Fruit fly (Drosophila melanogaster) whole organism, embryonic: ENCODE measurements around the gene mus302.

Experiments
- Adf1 ChIP-seq: fragments of 200-800 bp; sonication (Bioruptor generic); IDR thresholded peaks from 2 replicates; pipeline ENCODE4 v1.3.6; 2022; ENCODE audit warnings: missing biosample characterization, missing genetic modification characterization
- Atf-2 ChIP-seq: fragments of 200-800 bp; sonication (Bioruptor generic); optimal IDR thresholded peaks from 2 replicates; lab custom pipeline; 2016; ENCODE audit warnings: missing biosample characterization, missing genetic modification characterization
- Bgb ChIP-seq: fragments of 200-800 bp; sonication (Bioruptor generic); IDR thresholded peaks from 2 replicates; pipeline ENCODE4 v1.3.6; 2022; ENCODE audit warnings: missing biosample characterization, missing genetic modification characterization; ENCODE audit not compliant: partially characterized antibody
- Bteb2 ChIP-seq: fragments of 200-800 bp; sonication (Bioruptor generic); optimal IDR thresholded peaks from 2 replicates; lab custom pipeline; 2016; ENCODE audit warnings: missing biosample characterization, missing genetic modification characterization
- CG10209 ChIP-seq: fragments of 200-800 bp; sonication (Bioruptor generic); optimal IDR thresholded peaks from 3 replicates; lab custom pipeline; 2017; ENCODE audit warnings: missing biosample characterization, mild to moderate bottlenecking, missing genetic modification characterization, missing genetic modification reagents
- CG10267 ChIP-seq: fragments of 200-800 bp; sonication (Bioruptor generic); optimal IDR thresholded peaks from 2 replicates; lab custom pipeline; 2018; ENCODE audit warnings: missing biosample characterization, mild to moderate bottlenecking, missing genetic modification characterization, moderate library complexity
- CG10654 ChIP-seq: fragments of 200-800 bp; sonication (Bioruptor generic); optimal IDR thresholded peaks from 2 replicates; lab custom pipeline; 2016; ENCODE audit warnings: missing biosample characterization, missing genetic modification characterization
- CG12071 ChIP-seq: fragments of 200-800 bp; sonication (Bioruptor generic); optimal IDR thresholded peaks from 3 replicates; lab custom pipeline; 2018; ENCODE audit warnings: missing biosample characterization, mild to moderate bottlenecking, missing genetic modification characterization
- CG12219 ChIP-seq: fragments of 200-800 bp; sonication (Bioruptor generic); optimal IDR thresholded peaks from 3 replicates; lab custom pipeline; 2018; ENCODE audit warnings: missing biosample characterization, mild to moderate bottlenecking, missing genetic modification characterization
- CG13296 ChIP-seq: fragments of 200-800 bp; sonication (Bioruptor generic); optimal IDR thresholded peaks from 3 replicates; lab custom pipeline; 2018; ENCODE audit warnings: missing biosample characterization, mild to moderate bottlenecking, missing genetic modification characterization
- CG13775 ChIP-seq: fragments of 200-800 bp; sonication (Bioruptor generic); optimal IDR thresholded peaks from 3 replicates; lab custom pipeline; 2017; ENCODE audit warnings: missing biosample characterization, mild to moderate bottlenecking, missing genetic modification characterization
- CG14014 ChIP-seq: fragments of 200-800 bp; sonication (Bioruptor generic); IDR thresholded peaks from 2 replicates; pipeline ENCODE4 v1.3.6; 2022; ENCODE audit warnings: missing biosample characterization, missing genetic modification characterization
- CG15514 ChIP-seq: fragments of 200-800 bp; sonication (Bioruptor generic); optimal IDR thresholded peaks from 3 replicates; lab custom pipeline; 2017; ENCODE audit warnings: missing biosample characterization, missing genetic modification characterization, mild to moderate bottlenecking, moderate library complexity, missing genetic modification reagents
- CG15696 ChIP-seq: fragments of 200-800 bp; sonication (Bioruptor generic); optimal IDR thresholded peaks from 2 replicates; lab custom pipeline; 2019; ENCODE audit warnings: missing biosample characterization, mild to moderate bottlenecking, missing genetic modification characterization, moderate library complexity
- CG16815 ChIP-seq: fragments of 200-800 bp; sonication (Bioruptor generic); optimal IDR thresholded peaks from 3 replicates; lab custom pipeline; 2017; ENCODE audit warnings: missing biosample characterization, mild to moderate bottlenecking, missing genetic modification characterization
- CG17568 ChIP-seq: fragments of 200-800 bp; sonication (Bioruptor generic); optimal IDR thresholded peaks from 2 replicates; lab custom pipeline; 2018; ENCODE audit warnings: missing biosample characterization, mild to moderate bottlenecking, missing genetic modification characterization, moderate library complexity
- CG3065 ChIP-seq: fragments of 200-800 bp; sonication (Bioruptor generic); optimal IDR thresholded peaks from 2 replicates; lab custom pipeline; 2016; ENCODE audit warnings: missing biosample characterization, missing genetic modification characterization
- CG31388 ChIP-seq: fragments of 200-800 bp; sonication (Bioruptor generic); optimal IDR thresholded peaks from 2 replicates; lab custom pipeline; 2016; ENCODE audit warnings: missing biosample characterization, missing genetic modification characterization
- CG34376 ChIP-seq: fragments of 200-800 bp; sonication (Bioruptor generic); optimal IDR thresholded peaks from 2 replicates; lab custom pipeline; 2018; ENCODE audit warnings: missing biosample characterization, mild to moderate bottlenecking, missing genetic modification characterization
- CG9437 ChIP-seq: fragments of 200-800 bp; sonication (Bioruptor generic); optimal IDR thresholded peaks from 2 replicates; lab custom pipeline; 2018; ENCODE audit warnings: missing biosample characterization, mild to moderate bottlenecking, missing genetic modification characterization
- CG9797 ChIP-seq: fragments of 200-800 bp; sonication (Bioruptor generic); optimal IDR thresholded peaks from 3 replicates; lab custom pipeline; 2018; ENCODE audit warnings: missing biosample characterization, mild to moderate bottlenecking, missing genetic modification characterization
- Ets65A ChIP-seq: fragments of 200-800 bp; sonication (Bioruptor generic); peaks from one replicate; lab custom pipeline; 2016; ENCODE audit warnings: missing biosample characterization, missing genetic modification characterization
- Fer1 ChIP-seq: fragments of 200-800 bp; sonication (Bioruptor generic); optimal IDR thresholded peaks from 2 replicates; lab custom pipeline; 2017; ENCODE audit warnings: missing biosample characterization, mild to moderate bottlenecking, missing genetic modification characterization
- HLH3B ChIP-seq: fragments of 200-800 bp; sonication (Bioruptor generic); IDR thresholded peaks from 2 replicates; pipeline ENCODE4 v1.3.6; 2022; ENCODE audit warnings: missing biosample characterization, missing genetic modification characterization
- Lim3 ChIP-seq: fragments of 200-800 bp; sonication (Bioruptor generic); IDR thresholded peaks from 2 replicates; pipeline ENCODE4 v1.3.6; 2022; ENCODE audit warnings: missing biosample characterization, missing genetic modification characterization
- Mes4 ChIP-seq: fragments of 200-800 bp; sonication (Bioruptor generic); optimal IDR thresholded peaks from 2 replicates; lab custom pipeline; 2016; ENCODE audit warnings: missing biosample characterization, missing genetic modification characterization
- Tbp ChIP-seq: fragments of >200 bp; optimal IDR thresholded peaks from 2 replicates; lab custom pipeline; 2018; ENCODE audit warnings: missing biosample characterization, missing genetic modification characterization
- Vsx1 ChIP-seq: fragments of 200-800 bp; sonication (Bioruptor generic); optimal IDR thresholded peaks from 2 replicates; lab custom pipeline; 2017; ENCODE audit warnings: missing biosample characterization, mild to moderate bottlenecking, missing genetic modification characterization, missing genetic modification reagents
- Xrp1 ChIP-seq: fragments of 200-800 bp; sonication (Bioruptor generic); IDR thresholded peaks from 2 replicates; pipeline ENCODE4 v1.3.6; 2022; ENCODE audit warnings: missing biosample characterization, missing genetic modification characterization
- aop ChIP-seq: fragments of 200-800 bp; sonication (Bioruptor generic); IDR thresholded peaks from 2 replicates; pipeline ENCODE4 v1.3.6; 2022; ENCODE audit warnings: missing biosample characterization, missing genetic modification characterization
- ara ChIP-seq: fragments of 200-800 bp; sonication (Bioruptor generic); IDR thresholded peaks from 2 replicates; pipeline ENCODE4 v1.3.6; 2022; ENCODE audit warnings: missing biosample characterization, missing genetic modification characterization
- ato ChIP-seq: fragments of 200-800 bp; sonication (Bioruptor generic); IDR thresholded peaks from 2 replicates; pipeline ENCODE4 v1.3.6; 2022; ENCODE audit warnings: missing biosample characterization, missing genetic modification characterization; ENCODE audit not compliant: partially characterized antibody
- bsh ChIP-seq, 2 experiments: fragments of 200-800 bp; sonication (Bioruptor generic); optimal IDR thresholded peaks; 2 replicates each; lab custom pipeline; 2017 to 2018; ENCODE audit warnings: mild to moderate bottlenecking in 2 of 2, missing biosample characterization in 2 of 2, missing genetic modification characterization in 2 of 2, moderate library complexity in 1 of 2
- chm ChIP-seq: fragments of 200-800 bp; sonication (Bioruptor generic); IDR thresholded peaks from 2 replicates; pipeline ENCODE4 v1.3.6; 2022; ENCODE audit warnings: missing biosample characterization, missing genetic modification characterization
- crc ChIP-seq: fragments of 200-800 bp; sonication (Bioruptor generic); optimal IDR thresholded peaks from 2 replicates; lab custom pipeline; 2016; ENCODE audit warnings: missing biosample characterization, missing genetic modification characterization
- danr ChIP-seq: fragments of 200-800 bp; sonication (Bioruptor generic); IDR thresholded peaks from 2 replicates; pipeline ENCODE4 v1.3.6; 2022; ENCODE audit warnings: missing biosample characterization, missing genetic modification characterization
- dpn ChIP-seq, 2 experiments: fragments of 200-800 bp; sonication (Bioruptor generic); optimal IDR thresholded peaks; 3 replicates each; lab custom pipeline; 2016; ENCODE audit warnings: missing biosample characterization in 2 of 2, missing genetic modification characterization in 2 of 2
- esg ChIP-seq: fragments of 200-800 bp; sonication (Bioruptor generic); conservative IDR thresholded peaks from 2 replicates; pipeline ENCODE4 v1.3.6; 2022; ENCODE audit warnings: missing biosample characterization, missing genetic modification characterization
- ewg ChIP-seq: fragments of 200-800 bp; sonication (Bioruptor generic); optimal IDR thresholded peaks from 3 replicates; lab custom pipeline; 2017; ENCODE audit warnings: mild to moderate bottlenecking, missing biosample characterization, missing genetic modification reagents, missing genetic modification characterization
- grau ChIP-seq: fragments of 200-800 bp; optimal IDR thresholded peaks from 3 replicates; lab custom pipeline; 2019; ENCODE audit warnings: missing biosample characterization, mild to moderate bottlenecking, missing genetic modification characterization, moderate library complexity
- grn ChIP-seq: fragments of 200-800 bp; sonication (Bioruptor generic); optimal IDR thresholded peaks from 3 replicates; lab custom pipeline; 2017; ENCODE audit warnings: missing biosample characterization, missing genetic modification characterization
- ham ChIP-seq: fragments of 200-800 bp; sonication (Bioruptor generic); IDR thresholded peaks from 2 replicates; pipeline ENCODE4 v1.3.6; 2022; ENCODE audit warnings: missing biosample characterization, missing genetic modification characterization
- lilli ChIP-seq: fragments of 200-800 bp; sonication (Bioruptor generic); optimal IDR thresholded peaks from 3 replicates; lab custom pipeline; 2016; ENCODE audit warnings: missing biosample characterization, missing genetic modification characterization
- mld ChIP-seq: fragments of 200-800 bp; sonication (Bioruptor generic); IDR thresholded peaks from 3 replicates; pipeline ENCODE4 v1.3.6; 2022; ENCODE audit warnings: missing biosample characterization, missing genetic modification characterization; ENCODE audit not compliant: partially characterized antibody
- nau ChIP-seq: fragments of 200-800 bp; sonication (Bioruptor generic); optimal IDR thresholded peaks from 3 replicates; lab custom pipeline; 2017; ENCODE audit warnings: missing biosample characterization, mild to moderate bottlenecking, missing genetic modification characterization, missing genetic modification reagents
- nom ChIP-seq: fragments of 200-800 bp; sonication (Bioruptor generic); optimal IDR thresholded peaks from 2 replicates; lab custom pipeline; 2017; ENCODE audit warnings: missing biosample characterization, missing genetic modification characterization, mild to moderate bottlenecking, moderate library complexity, missing genetic modification reagents
- row ChIP-seq: fragments of 200-800 bp; sonication (Bioruptor generic); IDR thresholded peaks from 3 replicates; pipeline ENCODE4 v1.3.6; 2022; ENCODE audit warnings: missing biosample characterization, missing genetic modification characterization
- unpg ChIP-seq: fragments of 200-800 bp; sonication (Bioruptor generic); optimal IDR thresholded peaks from 3 replicates; lab custom pipeline; 2018; ENCODE audit warnings: missing biosample characterization, mild to moderate bottlenecking, missing genetic modification characterization, moderate library complexity

The mus302 gene

dm6 chr3L:16765647-16766628, 13.6 kb downstream of the mus302 start, which contains the start of gene Nrt (continued):
- TF ChIP-seq CG15696 (tag; lab: Kevin White, UChicago): peak; percentile 54
- TF ChIP-seq Atf-2 (GFP tag; lab: Kevin White, UChicago): no peak
- TF ChIP-seq nau (GFP tag; lab: Kevin White, UChicago): peak; percentile 37
- TF ChIP-seq nom (GFP tag; lab: Kevin White, UChicago): peak; percentile 90
- TF ChIP-seq ewg (GFP tag; lab: Kevin White, UChicago): no peak
- TF ChIP-seq Ets65A (GFP tag; lab: Kevin White, UChicago): peak; percentile 39
- TF ChIP-seq Bteb2 (GFP tag; lab: Kevin White, UChicago): no peak
- TF ChIP-seq Lim3 (GFP tag; lab: Robert Waterston, UW): no peak
- TF ChIP-seq chm (GFP tag; lab: Robert Waterston, UW): peak; percentile 92
- no peak for TF ChIP-seq aop
- peak; percentile 53; the same call in 1 of the 2 replicates for TF ChIP-seq CG14014 (GFP tag; lab: Robert Waterston, UW)
- TF ChIP-seq CG13296 (GFP tag; lab: Kevin White, UChicago): peak; percentile 71
- TF ChIP-seq Vsx1 (GFP tag; lab: Kevin White, UChicago): peak; percentile 56
- TF ChIP-seq CG15514 (GFP tag; lab: Kevin White, UChicago): peak; percentile 7
- peak; percentile 87 for TF ChIP-seq row (GFP tag; lab: Robert Waterston, UW)
- peak; percentile 81 for TF ChIP-seq unpg (GFP tag; lab: Kevin White, UChicago)
- no peak for TF ChIP-seq grn (GFP tag; lab: Kevin White, UChicago)
- 0 out of 2 replicates have a peak, but pooled peaks have one; percentile 11 for TF ChIP-seq esg (GFP tag; lab: Robert Waterston, UW)
- peak; percentile 77 for TF ChIP-seq grau (tag; lab: Kevin White, UChicago)
- peak; percentile 16 for TF ChIP-seq CG12219
- TF ChIP-seq CG31388 (GFP tag; lab: Kevin White, UChicago): no peak
- peak; percentile 48 to 76 for TF ChIP-seq bsh (GFP tag; optimal IDR thresholded peaks at IDR 0.05; lab: Kevin White, UChicago)
- TF ChIP-seq ato (GFP tag; lab: Robert Waterston, UW): peak; percentile 43; the same call in 1 of the 2 replicates
- no peak for TF ChIP-seq Tbp (GFP tag; lab: Kevin White, UChicago)
- TF ChIP-seq Mes4 (GFP tag; lab: Kevin White, UChicago): no peak
- peak; percentile 60; the same call in 1 of the 2 replicates for TF ChIP-seq HLH3B (GFP tag; lab: Robert Waterston, UW)
- no peak for TF ChIP-seq CG9437 (GFP tag; lab: Kevin White, UChicago)
- peak; percentile 83 for TF ChIP-seq CG10267 (tag; lab: Kevin White, UChicago)
- TF ChIP-seq Fer1: peak; percentile 82
- peak; percentile 80 for TF ChIP-seq Xrp1 (GFP tag; lab: Robert Waterston, UW)
- no peak for TF ChIP-seq CG3065 (GFP tag; lab: Kevin White, UChicago)
- peak; percentile 77 for TF ChIP-seq CG17568 (GFP tag; lab: Kevin White, UChicago)
- peak in 1 of 2 experiments; percentile 49 for TF ChIP-seq dpn (GFP tag; optimal IDR thresholded peaks at IDR 0.05; lab: Kevin White, UChicago)
- TF ChIP-seq ham (GFP tag; lab: Robert Waterston, UW): no peak
- peak; percentile 57 for TF ChIP-seq CG13775
- no peak for TF ChIP-seq crc
- no peak for TF ChIP-seq Adf1 (GFP tag; lab: Robert Waterston, UW)
- TF ChIP-seq CG12071 (GFP tag; lab: Kevin White, UChicago): no peak
- peak; percentile 41 for TF ChIP-seq CG10209 (GFP tag; lab: Kevin White, UChicago)
- TF ChIP-seq CG10654 (GFP tag; lab: Kevin White, UChicago): no peak
- peak; percentile 18 for TF ChIP-seq CG16815
- TF ChIP-seq ara (GFP tag; lab: Robert Waterston, UW): peak; percentile 68
- TF ChIP-seq CG9797: no peak
- peak; percentile 63 for TF ChIP-seq CG34376 (GFP tag; lab: Kevin White, UChicago)
- no peak for TF ChIP-seq mld (GFP tag; lab: Robert Waterston, UW)
- peak; percentile 31 for TF ChIP-seq lilli (GFP tag; lab: Kevin White, UChicago)
- TF ChIP-seq Bgb (GFP tag; lab: Robert Waterston, UW): peak; percentile 52
- TF ChIP-seq danr (GFP tag; lab: Robert Waterston, UW): no peak
